Fruit fly (Drosophila melanogaster) whole organism, pupa: ENCODE data around the gene CG6985.

Source experiments
- CG12605 ChIP-seq: fragments of 200-800 bp; sonication (Bioruptor generic); IDR thresholded peaks from 2 replicates; pipeline ENCODE4 v1.3.6; 2022; ENCODE audit warnings: missing biosample characterization, missing genetic modification characterization
- CG13204 ChIP-seq: fragments of 200-800 bp; sonication (Bioruptor generic); optimal IDR thresholded peaks from 2 replicates; lab custom pipeline; 2018; ENCODE audit warnings: missing biosample characterization, mild to moderate bottlenecking, missing genetic modification characterization, moderate library complexity
- CG17806 ChIP-seq: fragments of 200-800 bp; sonication (Bioruptor generic); optimal IDR thresholded peaks from 2 replicates; lab custom pipeline; 2018; ENCODE audit warnings: missing biosample characterization, mild to moderate bottlenecking, missing genetic modification characterization, moderate library complexity
- CG4496 ChIP-seq: fragments of 200-800 bp; sonication (Bioruptor generic); IDR thresholded peaks from 3 replicates; pipeline ENCODE4 v1.3.6; 2022; ENCODE audit warnings: missing biosample characterization, missing genetic modification characterization
- CG8159 ChIP-seq: fragments of 200-800 bp; sonication (Bioruptor generic); optimal IDR thresholded peaks from 3 replicates; lab custom pipeline; 2018; ENCODE audit warnings: missing biosample characterization, mild to moderate bottlenecking, missing genetic modification characterization, moderate library complexity
- CG8301 ChIP-seq: fragments of 200-800 bp; sonication (Bioruptor generic); optimal IDR thresholded peaks from 2 replicates; lab custom pipeline; 2018; ENCODE audit warnings: missing biosample characterization, mild to moderate bottlenecking, missing genetic modification characterization
- EcR ChIP-seq: fragments of 200-800 bp; sonication (Bioruptor generic); optimal IDR thresholded peaks from 3 replicates; lab custom pipeline; 2019; ENCODE audit warnings: missing biosample characterization, missing genetic modification characterization, mild to moderate bottlenecking, moderate library complexity, missing genetic modification reagents
- Pif1A ChIP-seq: fragments of 200-800 bp; sonication (Bioruptor generic); optimal IDR thresholded peaks from 3 replicates; lab custom pipeline; 2016; ENCODE audit warnings: missing biosample characterization, missing genetic modification characterization
- Snoo ChIP-seq: fragments of 200-800 bp; sonication (Bioruptor generic); optimal IDR thresholded peaks from 3 replicates; lab custom pipeline; 2017; ENCODE audit warnings: missing biosample characterization, mild to moderate bottlenecking, missing genetic modification characterization, inconsistent platforms
- fd96Ca ChIP-seq: fragments of 200-800 bp; sonication (Bioruptor generic); IDR thresholded peaks from 3 replicates; pipeline ENCODE4 v1.3.6; 2022; ENCODE audit warnings: missing biosample characterization, missing genetic modification characterization

DNA sequence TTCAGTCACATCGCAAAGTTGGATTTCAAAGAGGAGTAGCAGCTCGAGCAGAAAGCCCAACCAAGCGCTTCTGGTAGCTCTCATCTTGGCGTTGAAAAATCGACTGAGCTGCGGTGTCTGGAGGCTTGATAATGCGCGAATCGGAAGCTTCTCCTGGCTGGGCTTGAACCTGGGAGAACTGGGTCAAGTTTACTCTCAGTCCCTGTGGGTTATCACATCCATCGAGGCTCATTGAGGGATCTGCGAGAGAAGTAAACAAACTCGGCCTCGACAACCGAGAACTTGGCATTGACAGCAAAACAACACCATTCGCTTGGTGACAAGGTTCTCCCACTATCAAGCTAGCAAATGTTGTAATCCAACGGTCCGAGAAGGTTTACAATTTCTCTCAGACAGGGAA, 20.0 kb downstream of the CG6985 start, which contains the start of gene Nepl13:
- TF ChIP-seq CG13204 (GFP tag; lab: Kevin White, UChicago) (no peak), CG12605 (GFP tag; lab: Robert Waterston, UW) (no peak), Snoo (tag; lab: Kevin White, UChicago) (no peak), CG4496 (GFP tag; lab: Robert Waterston, UW) (no peak), Pif1A (no peak), CG8301 (tag; lab: Kevin White, UChicago) (no peak), EcR (no peak), CG17806 (tag; lab: Kevin White, UChicago) (no peak), fd96Ca (no peak), CG8159 (no peak)
